Fruit fly (Drosophila melanogaster) whole organism, embryonic: ENCODE data around the gene CG1309.

ENCODE experiments used
- Antp ChIP-seq: fragments of 200-800 bp; sonication (Bioruptor generic); optimal IDR thresholded peaks from 3 replicates; lab custom pipeline; 2016; ENCODE audit warnings: missing biosample characterization, missing genetic modification characterization
- B-H1 ChIP-seq: fragments of 200-800 bp; sonication (Bioruptor generic); IDR thresholded peaks from 3 replicates; pipeline ENCODE4 v1.3.6; 2022; ENCODE audit warnings: missing biosample characterization, missing genetic modification characterization
- B-H2 ChIP-seq: fragments of 200-800 bp; sonication (Bioruptor generic); optimal IDR thresholded peaks from 2 replicates; lab custom pipeline; 2018; ENCODE audit warnings: missing biosample characterization, mild to moderate bottlenecking, missing genetic modification characterization
- Bteb2 ChIP-seq: fragments of 200-800 bp; sonication (Bioruptor generic); optimal IDR thresholded peaks from 2 replicates; lab custom pipeline; 2016; ENCODE audit warnings: missing biosample characterization, missing genetic modification characterization
- CG10209 ChIP-seq: fragments of 200-800 bp; sonication (Bioruptor generic); optimal IDR thresholded peaks from 3 replicates; lab custom pipeline; 2017; ENCODE audit warnings: missing biosample characterization, mild to moderate bottlenecking, missing genetic modification characterization, missing genetic modification reagents
- CG11723 ChIP-seq: fragments of 200-800 bp; sonication (Bioruptor generic); optimal IDR thresholded peaks from 2 replicates; lab custom pipeline; 2017; ENCODE audit warnings: missing biosample characterization, mild to moderate bottlenecking, missing genetic modification characterization
- CG1602 ChIP-seq: fragments of 200-800 bp; sonication (Bioruptor generic); optimal IDR thresholded peaks from 3 replicates; lab custom pipeline; 2016; ENCODE audit warnings: missing biosample characterization, missing genetic modification characterization
- CG16779 ChIP-seq: fragments of 200-800 bp; sonication (Bioruptor generic); IDR thresholded peaks from 2 replicates; pipeline ENCODE4 v1.3.6; 2022; ENCODE audit warnings: missing biosample characterization, missing genetic modification characterization
- CG1792 ChIP-seq: fragments of 200-800 bp; sonication (Bioruptor generic); optimal IDR thresholded peaks from 2 replicates; lab custom pipeline; 2016; ENCODE audit warnings: missing biosample characterization, missing genetic modification characterization
- CG18476 ChIP-seq: fragments of 200-800 bp; sonication (Bioruptor generic); optimal IDR thresholded peaks from 2 replicates; lab custom pipeline; 2016; ENCODE audit warnings: missing biosample characterization, mild to moderate bottlenecking, missing genetic modification characterization
- CG2678 ChIP-seq: fragments of 200-800 bp; sonication (Bioruptor generic); optimal IDR thresholded peaks from 3 replicates; lab custom pipeline; 2019; ENCODE audit warnings: missing biosample characterization, mild to moderate bottlenecking, missing genetic modification characterization, moderate library complexity
- CG3065 ChIP-seq: fragments of 200-800 bp; sonication (Bioruptor generic); optimal IDR thresholded peaks from 2 replicates; lab custom pipeline; 2016; ENCODE audit warnings: missing biosample characterization, missing genetic modification characterization
- CG3995 ChIP-seq: fragments of 200-800 bp; sonication (Bioruptor generic); optimal IDR thresholded peaks from 3 replicates; lab custom pipeline; 2016; ENCODE audit warnings: missing biosample characterization, missing genetic modification characterization
- CG4282 ChIP-seq: fragments of 200-800 bp; sonication (Bioruptor generic); optimal IDR thresholded peaks from 2 replicates; lab custom pipeline; 2016; ENCODE audit warnings: missing biosample characterization, missing genetic modification characterization
- CG4328 ChIP-seq: fragments of 200-800 bp; sonication (Bioruptor generic); optimal IDR thresholded peaks from 3 replicates; lab custom pipeline; 2017; ENCODE audit warnings: missing biosample characterization, missing genetic modification reagents, missing genetic modification characterization
- CG4360 ChIP-seq: fragments of 200-800 bp; sonication (Bioruptor generic); IDR thresholded peaks from 2 replicates; pipeline ENCODE4 v1.3.6; 2022; ENCODE audit warnings: missing biosample characterization, missing genetic modification characterization
- CG4854 ChIP-seq: fragments of 200-800 bp; sonication (Bioruptor generic); optimal IDR thresholded peaks from 2 replicates; lab custom pipeline; 2016; ENCODE audit warnings: missing biosample characterization, missing genetic modification characterization, inconsistent platforms
- CG6175 ChIP-seq: fragments of 200-800 bp; sonication (Bioruptor generic); IDR thresholded peaks from 3 replicates; pipeline ENCODE4 v1.3.6; 2022; ENCODE audit warnings: missing biosample characterization, missing genetic modification characterization
- CG6791 ChIP-seq: fragments of 200-800 bp; sonication (Bioruptor generic); IDR thresholded peaks from 3 replicates; pipeline ENCODE4 v1.3.6; 2022; ENCODE audit warnings: missing biosample characterization, missing genetic modification characterization; ENCODE audit not compliant: partially characterized antibody
- CG8359 ChIP-seq: fragments of 200-800 bp; sonication (Bioruptor generic); optimal IDR thresholded peaks from 2 replicates; lab custom pipeline; 2017; ENCODE audit warnings: missing biosample characterization, mild to moderate bottlenecking, missing genetic modification characterization, borderline replicate concordance
- CG8765 ChIP-seq: fragments of 200-800 bp; sonication (Bioruptor generic); IDR thresholded peaks from 2 replicates; pipeline ENCODE4 v1.3.6; 2022; ENCODE audit warnings: missing biosample characterization, missing genetic modification characterization
- CG9437 ChIP-seq: fragments of 200-800 bp; sonication (Bioruptor generic); optimal IDR thresholded peaks from 2 replicates; lab custom pipeline; 2018; ENCODE audit warnings: missing biosample characterization, mild to moderate bottlenecking, missing genetic modification characterization
- CG9609 ChIP-seq: fragments of 200-800 bp; sonication (Bioruptor generic); optimal IDR thresholded peaks from 3 replicates; lab custom pipeline; 2016; ENCODE audit warnings: missing biosample characterization, missing genetic modification characterization
- CG9727 ChIP-seq: fragments of 200-800 bp; sonication (Bioruptor generic); optimal IDR thresholded peaks from 3 replicates; lab custom pipeline; 2017; ENCODE audit warnings: missing biosample characterization, mild to moderate bottlenecking, missing genetic modification characterization
- CG9817 ChIP-seq: fragments of 200-800 bp; sonication (Bioruptor generic); optimal IDR thresholded peaks from 2 replicates; lab custom pipeline; 2018; ENCODE audit warnings: missing biosample characterization, mild to moderate bottlenecking, missing genetic modification characterization, moderate library complexity
- D19A ChIP-seq: fragments of 200-800 bp; optimal IDR thresholded peaks from 3 replicates; lab custom pipeline; 2019; ENCODE audit warnings: missing biosample characterization, mild to moderate bottlenecking, missing genetic modification characterization, moderate library complexity
- Dfd ChIP-seq, 2 experiments: fragments of >200 bp; optimal IDR thresholded peaks; 2 replicates each; lab custom pipeline; 2017; ENCODE audit warnings: missing biosample characterization in 2 of 2, missing genetic modification characterization in 2 of 2
- Dip2 ChIP-seq: fragments of 200-800 bp; sonication (Bioruptor generic); IDR thresholded peaks from 2 replicates; pipeline ENCODE4 v1.3.6; 2022; ENCODE audit warnings: missing biosample characterization, missing genetic modification characterization
- Hey ChIP-seq: fragments of 200-800 bp; sonication (Bioruptor generic); optimal IDR thresholded peaks from 3 replicates; lab custom pipeline; 2018; ENCODE audit warnings: missing biosample characterization, mild to moderate bottlenecking, missing genetic modification characterization
- Hr78 ChIP-seq, 2 experiments: fragments of 200-800 bp in 1 of 2; fragments of >200 bp in 1 of 2; sonication (Bioruptor generic) in 1 of 2; optimal IDR thresholded peaks; 2 replicates each; lab custom pipeline; 2017 to 2019; ENCODE audit warnings: missing biosample characterization in 2 of 2, missing genetic modification characterization in 2 of 2, mild to moderate bottlenecking in 1 of 2, moderate library complexity in 1 of 2
- Hsf ChIP-seq: fragments of 200-800 bp; sonication (Bioruptor generic); optimal IDR thresholded peaks from 3 replicates; lab custom pipeline; 2016; ENCODE audit warnings: missing biosample characterization, missing genetic modification characterization
- Jarid2 ChIP-seq: fragments of 200-800 bp; sonication (Bioruptor generic); optimal IDR thresholded peaks from 3 replicates; lab custom pipeline; 2017; ENCODE audit warnings: mild to moderate bottlenecking, missing biosample characterization, missing genetic modification reagents, missing genetic modification characterization
- Lhr ChIP-seq: fragments of 200-800 bp; sonication (Bioruptor generic); optimal IDR thresholded peaks from 3 replicates; lab custom pipeline; 2017; ENCODE audit warnings: mild to moderate bottlenecking, missing biosample characterization, missing genetic modification reagents, missing genetic modification characterization
- Poxn ChIP-seq: fragments of 200-800 bp; sonication (Bioruptor generic); IDR thresholded peaks from 2 replicates; pipeline ENCODE4 v1.3.6; 2022; ENCODE audit warnings: missing biosample characterization, missing genetic modification characterization
- al ChIP-seq: fragments of 200-800 bp; sonication (Bioruptor generic); IDR thresholded peaks from 2 replicates; pipeline ENCODE4 v1.3.6; 2022; ENCODE audit warnings: missing biosample characterization, missing genetic modification characterization
- dm ChIP-seq: fragments of 200-800 bp; sonication (Bioruptor generic); optimal IDR thresholded peaks from 3 replicates; lab custom pipeline; 2016; ENCODE audit warnings: missing biosample characterization, missing genetic modification characterization
- dmrt11E ChIP-seq: fragments of 200-800 bp; sonication (Bioruptor generic); optimal IDR thresholded peaks from 3 replicates; lab custom pipeline; 2018; ENCODE audit warnings: missing biosample characterization, mild to moderate bottlenecking, missing genetic modification characterization, moderate library complexity
- dmrt99B ChIP-seq: fragments of 200-800 bp; sonication (Bioruptor generic); optimal IDR thresholded peaks from 2 replicates; lab custom pipeline; 2018; ENCODE audit warnings: missing biosample characterization, mild to moderate bottlenecking, missing genetic modification characterization, moderate library complexity
- ems ChIP-seq: fragments of 200-800 bp; sonication (Bioruptor generic); optimal IDR thresholded peaks from 3 replicates; lab custom pipeline; 2016; ENCODE audit warnings: missing biosample characterization, missing genetic modification characterization
- fd102C ChIP-seq: fragments of 200-800 bp; sonication (Bioruptor generic); optimal IDR thresholded peaks from 2 replicates; lab custom pipeline; 2018; ENCODE audit warnings: missing biosample characterization, mild to moderate bottlenecking, missing genetic modification characterization, moderate library complexity
- fd96Cb ChIP-seq: fragments of 200-800 bp; sonication (Bioruptor generic); optimal IDR thresholded peaks from 2 replicates; lab custom pipeline; 2018; ENCODE audit warnings: missing biosample characterization, mild to moderate bottlenecking, missing genetic modification characterization, moderate library complexity
- ftz-f1 ChIP-seq: fragments of 200-800 bp; sonication (Bioruptor generic); optimal IDR thresholded peaks from 2 replicates; lab custom pipeline; 2016; ENCODE audit warnings: missing biosample characterization, missing genetic modification characterization
- gcm ChIP-seq: fragments of 200-800 bp; sonication (Bioruptor generic); optimal IDR thresholded peaks from 2 replicates; lab custom pipeline; 2019; ENCODE audit warnings: missing biosample characterization, mild to moderate bottlenecking, missing genetic modification characterization, moderate library complexity
- gro ChIP-seq: fragments of 200-800 bp; sonication (Bioruptor generic); optimal IDR thresholded peaks from 2 replicates; lab custom pipeline; 2016; ENCODE audit warnings: missing biosample characterization, missing genetic modification characterization
- kah ChIP-seq: fragments of 200-800 bp; sonication (Bioruptor generic); optimal IDR thresholded peaks from 2 replicates; lab custom pipeline; 2018; ENCODE audit warnings: missing biosample characterization, mild to moderate bottlenecking, missing genetic modification characterization
- lmd ChIP-seq: fragments of 200-800 bp; sonication (Bioruptor generic); IDR thresholded peaks from 2 replicates; pipeline ENCODE4 v1.3.6; 2022; ENCODE audit warnings: missing biosample characterization, missing genetic modification characterization
- odd ChIP-seq: fragments of 200-800 bp; sonication (Bioruptor generic); optimal IDR thresholded peaks from 2 replicates; lab custom pipeline; 2017; ENCODE audit warnings: missing biosample characterization, mild to moderate bottlenecking, missing genetic modification characterization
- sc ChIP-seq, 3 experiments: fragments of >200 bp in 2 of 3; fragments of 200-800 bp in 1 of 3; sonication (Bioruptor generic) in 1 of 3; optimal IDR thresholded peaks; 2 replicates in 2 of 3; 3 replicates in 1 of 3; lab custom pipeline; 2017; ENCODE audit warnings: mild to moderate bottlenecking in 1 of 3, missing biosample characterization in 1 of 3, missing genetic modification characterization in 1 of 3, missing genetic modification reagents in 1 of 3
- so ChIP-seq: fragments of 200-800 bp; sonication (Bioruptor generic); IDR thresholded peaks from 3 replicates; pipeline ENCODE4 v1.3.6; 2022; ENCODE audit warnings: missing biosample characterization, missing genetic modification characterization
- toy ChIP-seq: fragments of 200-800 bp; sonication (Bioruptor generic); IDR thresholded peaks from 2 replicates; pipeline ENCODE4 v1.3.6; 2022; ENCODE audit warnings: missing biosample characterization, missing genetic modification characterization

Gene CG1309

DNA sequence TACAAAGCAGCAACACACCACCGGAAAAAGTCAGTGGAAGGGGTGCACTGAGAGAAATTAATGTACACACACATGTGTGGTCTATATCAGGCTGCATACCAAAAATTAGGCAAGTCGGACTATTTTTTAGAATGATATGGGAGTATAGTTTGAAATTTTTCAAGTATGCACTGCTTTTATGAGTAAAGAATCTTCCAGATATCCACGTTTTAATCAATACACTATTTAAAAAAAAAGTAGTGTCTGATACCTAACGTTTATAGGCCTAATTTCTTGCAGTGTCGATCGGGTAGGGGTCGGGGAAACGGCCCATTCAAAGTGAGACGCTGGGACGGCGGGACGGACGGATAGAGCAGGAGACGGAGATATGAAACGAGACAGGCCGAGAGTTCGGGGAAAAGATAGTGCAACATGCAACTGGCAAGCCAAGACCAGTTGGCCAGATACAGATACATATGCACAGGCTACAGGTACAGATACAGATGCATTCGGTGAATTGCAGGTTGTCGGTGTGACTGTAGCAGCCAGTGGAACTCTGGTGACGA, 28.8 kb upstream of the CG1309 start (continued):
- no peak for TF ChIP-seq Dip2 (GFP tag; lab: Robert Waterston, UW)
- TF ChIP-seq CG8359 (GFP tag; lab: Kevin White, UChicago), result peak; percentile 90
- peak; percentile 77 for TF ChIP-seq CG9817 (tag; lab: Kevin White, UChicago)
- peak; percentile 96 for TF ChIP-seq gcm (GFP tag; lab: Kevin White, UChicago)
- TF ChIP-seq Hey (tag; lab: Kevin White, UChicago), result peak; percentile 38
- no peak for TF ChIP-seq B-H2 (GFP tag; lab: Kevin White, UChicago)
- peak; percentile 95 for TF ChIP-seq CG10209 (GFP tag; lab: Kevin White, UChicago)
- TF ChIP-seq CG4328, result peak; percentile 86
- TF ChIP-seq B-H1, result peak; percentile 69
- peak; percentile 90 for TF ChIP-seq so (GFP tag; lab: Robert Waterston, UW)
- TF ChIP-seq CG11723, result peak; percentile 87
- TF ChIP-seq CG4282 (GFP tag; lab: Kevin White, UChicago), result peak; percentile 72
- peak in 1 of 2 experiments; percentile 88 for TF ChIP-seq Hr78 (GFP tag; optimal IDR thresholded peaks at IDR 0.05; lab: Kevin White, UChicago)
- peak; percentile 67 for TF ChIP-seq CG4360 (GFP tag; lab: Robert Waterston, UW)
- TF ChIP-seq CG1792 (GFP tag; lab: Kevin White, UChicago), result peak; percentile 77
- no peak for TF ChIP-seq ftz-f1 (GFP tag; lab: Kevin White, UChicago)
- peak; percentile 69 for TF ChIP-seq Jarid2 (GFP tag; lab: Kevin White, UChicago)
- peak; percentile 97 for TF ChIP-seq fd96Cb (tag; lab: Kevin White, UChicago)
- TF ChIP-seq D19A (tag; lab: Kevin White, UChicago), result peak; percentile 93
- TF ChIP-seq CG1602, result peak; percentile 93
- no peak for TF ChIP-seq CG6791 (GFP tag; lab: Robert Waterston, UW)
- no peak for TF ChIP-seq CG16779 (GFP tag; lab: Robert Waterston, UW)
- TF ChIP-seq Hsf (GFP tag; lab: Kevin White, UChicago), result peak; percentile 95
- peak; percentile 98 for TF ChIP-seq CG9727 (GFP tag; lab: Kevin White, UChicago)
- TF ChIP-seq Bteb2 (GFP tag; lab: Kevin White, UChicago), result peak; percentile 81
- no peak for TF ChIP-seq gro (GFP tag; lab: Kevin White, UChicago)
- TF ChIP-seq kah, result peak; percentile 87
- TF ChIP-seq CG4854 (GFP tag; lab: Kevin White, UChicago), result peak; percentile 85
- TF ChIP-seq CG3065 (GFP tag; lab: Kevin White, UChicago), result peak; percentile 84
- peak; percentile 94 for TF ChIP-seq CG2678 (tag; lab: Kevin White, UChicago)
- no peak for TF ChIP-seq Dfd (GFP tag; optimal IDR thresholded peaks at IDR 0.05; lab: Kevin White, UChicago)
- peak; percentile 89 for TF ChIP-seq Antp
- no peak for TF ChIP-seq toy (GFP tag; lab: Robert Waterston, UW)
- peak; percentile 85 for TF ChIP-seq dm
- peak; percentile 94 for TF ChIP-seq CG9609 (GFP tag; lab: Kevin White, UChicago)
- TF ChIP-seq CG8765 (GFP tag; lab: Robert Waterston, UW), result peak; percentile 87
- no peak for TF ChIP-seq CG6175
- peak; percentile 91 for TF ChIP-seq ems (GFP tag; lab: Kevin White, UChicago)
- TF ChIP-seq sc (optimal IDR thresholded peaks at IDR 0.05; lab: Kevin White, UChicago), result no peak
- peak; percentile 90 for TF ChIP-seq sc (GFP tag; optimal IDR thresholded peaks at IDR 0.05; lab: Kevin White, UChicago)
- peak; percentile 90 for TF ChIP-seq CG18476 (GFP tag; lab: Kevin White, UChicago)
- TF ChIP-seq al, result 0 out of 2 replicates have a peak, but pooled peaks have one; percentile 15
- peak; percentile 98 for TF ChIP-seq dmrt11E (tag; lab: Kevin White, UChicago)
- TF ChIP-seq fd102C (GFP tag; lab: Kevin White, UChicago), result peak; percentile 97
- TF ChIP-seq dmrt99B (tag; lab: Kevin White, UChicago), result peak; percentile 97
- no peak for TF ChIP-seq Poxn (GFP tag; lab: Robert Waterston, UW)
- TF ChIP-seq Lhr (GFP tag; lab: Kevin White, UChicago), result peak; percentile 89
- TF ChIP-seq lmd (GFP tag; lab: Robert Waterston, UW), result peak; percentile 89
- peak; percentile 91 for TF ChIP-seq odd (GFP tag; lab: Kevin White, UChicago)
- peak; percentile 26 for TF ChIP-seq CG3995 (GFP tag; lab: Kevin White, UChicago)
- TF ChIP-seq CG9437, result peak; percentile 86
